Worm (Caenorhabditis elegans) whole organism, late embryonic: Measurements from ENCODE around the gene erg-28.

Experiments used
- C08G9.2 ChIP-seq: sonication (generic microtip); optimal IDR thresholded peaks from 2 replicates; lab custom pipeline; 2016; ENCODE audit warnings: mild to moderate bottlenecking, missing genetic modification characterization, moderate library complexity, missing compliant biosample characterization
- F13H6.1 ChIP-seq: sonication (generic microtip); optimal IDR thresholded peaks from 2 replicates; lab custom pipeline; 2016; ENCODE audit warnings: missing genetic modification characterization, missing compliant biosample characterization
- K09A11.1 ChIP-seq: sonication (generic microtip); optimal IDR thresholded peaks from 2 replicates; lab custom pipeline; 2017; ENCODE audit warnings: antibody characterized with exemption, mild to moderate bottlenecking, missing genetic modification characterization, missing compliant biosample characterization; ENCODE audit not compliant: insufficient read depth
- Y22D7AL.16 ChIP-seq: sonication (generic microtip); optimal IDR thresholded peaks from 2 replicates; lab custom pipeline; 2016; ENCODE audit warnings: missing genetic modification characterization, missing compliant biosample characterization
- ahr-1 ChIP-seq: sonication (generic microtip); optimal IDR thresholded peaks from 2 replicates; lab custom pipeline; 2016; ENCODE audit warnings: missing genetic modification characterization, missing compliant biosample characterization
- ceh-14 ChIP-seq: sonication (generic microtip); optimal IDR thresholded peaks from 2 replicates; lab custom pipeline; 2016; ENCODE audit warnings: missing genotype, missing genetic modification characterization, missing compliant biosample characterization
- ceh-18 ChIP-seq: sonication (generic microtip); optimal IDR thresholded peaks from 2 replicates; lab custom pipeline; 2016; ENCODE audit warnings: missing genetic modification characterization, missing compliant biosample characterization
- ceh-2 ChIP-seq: sonication (generic microtip); optimal IDR thresholded peaks from 2 replicates; lab custom pipeline; 2016; ENCODE audit warnings: missing genotype, missing genetic modification characterization, missing compliant biosample characterization
- ceh-22 ChIP-seq: sonication (generic microtip); optimal IDR thresholded peaks from 2 replicates; lab custom pipeline; 2017; ENCODE audit warnings: missing biosample characterization, missing genetic modification characterization
- ceh-34 ChIP-seq: sonication (generic microtip); optimal IDR thresholded peaks from 2 replicates; lab custom pipeline; 2016; ENCODE audit warnings: mild to moderate bottlenecking, missing genetic modification characterization, missing compliant biosample characterization
- ceh-6 ChIP-seq: fragments of 200-800 bp; sonication (Bioruptor generic); optimal IDR thresholded peaks from 2 replicates; lab custom pipeline; 2018; ENCODE audit warnings: mild to moderate bottlenecking, missing genetic modification characterization, missing compliant biosample characterization
- ceh-9 ChIP-seq: sonication (generic microtip); optimal IDR thresholded peaks from 2 replicates; lab custom pipeline; 2016; ENCODE audit warnings: mild to moderate bottlenecking, missing genetic modification characterization, inconsistent platforms, missing compliant biosample characterization
- che-1 ChIP-seq: sonication (generic microtip); optimal IDR thresholded peaks from 2 replicates; lab custom pipeline; 2016; ENCODE audit warnings: mild to moderate bottlenecking, missing genetic modification characterization, missing compliant biosample characterization
- elt-2 ChIP-seq: sonication (generic microtip); optimal IDR thresholded peaks from 2 replicates; lab custom pipeline; 2016; ENCODE audit warnings: missing genetic modification reagents, missing genetic modification characterization, missing compliant biosample characterization
- eyg-1 ChIP-seq: sonication (generic microtip); optimal IDR thresholded peaks from 2 replicates; lab custom pipeline; 2016; ENCODE audit warnings: missing genotype, missing genetic modification characterization, missing compliant biosample characterization
- fax-1 ChIP-seq: sonication (generic microtip); optimal IDR thresholded peaks from 2 replicates; lab custom pipeline; 2016; ENCODE audit warnings: missing genotype, missing genetic modification characterization, missing compliant biosample characterization
- fkh-6 ChIP-seq: sonication (generic microtip); optimal IDR thresholded peaks from 2 replicates; lab custom pipeline; 2016; ENCODE audit warnings: missing genetic modification characterization, missing compliant biosample characterization
- gmeb-2 ChIP-seq: sonication (generic microtip); optimal IDR thresholded peaks from 2 replicates; lab custom pipeline; 2016; ENCODE audit warnings: missing genetic modification characterization, inconsistent platforms, missing compliant biosample characterization
- hlh-15 ChIP-seq: sonication (generic microtip); optimal IDR thresholded peaks from 2 replicates; lab custom pipeline; 2016; ENCODE audit warnings: missing genetic modification characterization, missing compliant biosample characterization
- hlh-30 ChIP-seq: sonication (generic microtip); optimal IDR thresholded peaks from 2 replicates; lab custom pipeline; 2017; ENCODE audit warnings: antibody characterized with exemption, missing genetic modification characterization, missing compliant biosample characterization; ENCODE audit not compliant: insufficient read depth
- hlh-6 ChIP-seq: sonication (generic microtip); optimal IDR thresholded peaks from 2 replicates; lab custom pipeline; 2016; ENCODE audit warnings: missing genotype, missing genetic modification characterization, missing compliant biosample characterization
- hlh-8 ChIP-seq: sonication (generic microtip); optimal IDR thresholded peaks from 2 replicates; lab custom pipeline; 2016; ENCODE audit warnings: missing genotype, missing genetic modification characterization, missing compliant biosample characterization
- madf-2 ChIP-seq: sonication (generic microtip); optimal IDR thresholded peaks from 2 replicates; lab custom pipeline; 2017; ENCODE audit warnings: missing genetic modification characterization, missing compliant biosample characterization
- nfya-1 ChIP-seq: sonication (generic microtip); optimal IDR thresholded peaks from 2 replicates; lab custom pipeline; 2017; ENCODE audit warnings: missing genetic modification characterization, mild to moderate bottlenecking, missing compliant biosample characterization, antibody characterized with exemption, moderate library complexity
- odd-2 ChIP-seq: sonication (generic microtip); optimal IDR thresholded peaks from 2 replicates; lab custom pipeline; 2017; ENCODE audit warnings: antibody characterized with exemption, mild to moderate bottlenecking, missing genetic modification characterization, missing compliant biosample characterization
- pag-3 ChIP-seq: sonication (generic microtip); optimal IDR thresholded peaks from 2 replicates; lab custom pipeline; 2016; ENCODE audit warnings: missing compliant biosample characterization, missing genetic modification characterization, borderline replicate concordance
- pqm-1 ChIP-seq: sonication (generic microtip); optimal IDR thresholded peaks from 2 replicates; lab custom pipeline; 2016; ENCODE audit warnings: missing genetic modification characterization, missing compliant biosample characterization
- rnt-1 ChIP-seq: sonication (generic microtip); optimal IDR thresholded peaks from 2 replicates; lab custom pipeline; 2016; ENCODE audit warnings: missing genetic modification characterization, missing compliant biosample characterization
- sox-4 ChIP-seq: sonication (generic microtip); optimal IDR thresholded peaks from 2 replicates; lab custom pipeline; 2017; ENCODE audit warnings: mild to moderate bottlenecking, missing genetic modification characterization, inconsistent platforms, missing compliant biosample characterization
- syd-9 ChIP-seq: sonication (generic microtip); optimal IDR thresholded peaks from 2 replicates; lab custom pipeline; 2016; ENCODE audit warnings: mild to moderate bottlenecking, missing genetic modification characterization, moderate library complexity, missing compliant biosample characterization
- tbx-2 ChIP-seq: sonication (generic microtip); optimal IDR thresholded peaks from 2 replicates; lab custom pipeline; 2016; ENCODE audit warnings: missing genetic modification characterization, missing compliant biosample characterization
- unc-3 ChIP-seq, 2 experiments: fragments of 200-800 bp in 1 of 2; sonication (Bioruptor generic) in 1 of 2; sonication (generic microtip) in 1 of 2; conservative IDR thresholded peaks in 1 of 2; optimal IDR thresholded peaks in 1 of 2; 2 replicates each; pipeline versions ENCODE4 v1.3.6 to Lab custom; 2016 to 2022; ENCODE audit warnings: missing compliant biosample characterization in 2 of 2, missing genetic modification characterization in 2 of 2, missing genetic modification reagents in 1 of 2
- unc-55 ChIP-seq: sonication (generic microtip); optimal IDR thresholded peaks from 2 replicates; lab custom pipeline; 2017; ENCODE audit warnings: missing biosample characterization, missing genetic modification reagents, missing genetic modification characterization
- zip-5 ChIP-seq: sonication (generic microtip); optimal IDR thresholded peaks from 2 replicates; lab custom pipeline; 2016; ENCODE audit warnings: missing genetic modification characterization, missing compliant biosample characterization

erg-28 gene

DNA sequence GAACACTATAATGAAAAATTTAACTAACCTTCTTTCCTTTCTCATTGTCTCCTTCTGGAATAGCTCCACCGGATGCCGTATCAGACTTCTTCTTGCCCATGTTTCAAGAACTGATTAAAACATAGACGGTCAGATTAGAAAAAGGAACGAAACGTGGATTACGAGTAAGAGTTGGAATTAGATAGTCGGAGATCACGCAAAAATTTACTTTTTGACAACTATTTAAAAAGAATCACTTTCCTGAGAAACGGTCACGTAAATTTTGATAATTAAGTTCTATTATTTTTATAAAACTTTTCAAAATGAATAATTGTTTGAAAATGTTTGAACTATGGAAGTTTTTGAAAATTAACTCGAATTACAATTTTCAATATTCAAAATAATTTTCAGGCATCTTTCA lies 4.9 kb downstream of the erg-28 start, which contains the start of gene cyc-2.2:
Gene cyc-2.2 (minus strand): TSS at position 101 of the 400 bp plus-strand sequence.
- no peak for TF ChIP-seq zip-5 (tag; lab: Kevin White, UChicago)

DNA sequence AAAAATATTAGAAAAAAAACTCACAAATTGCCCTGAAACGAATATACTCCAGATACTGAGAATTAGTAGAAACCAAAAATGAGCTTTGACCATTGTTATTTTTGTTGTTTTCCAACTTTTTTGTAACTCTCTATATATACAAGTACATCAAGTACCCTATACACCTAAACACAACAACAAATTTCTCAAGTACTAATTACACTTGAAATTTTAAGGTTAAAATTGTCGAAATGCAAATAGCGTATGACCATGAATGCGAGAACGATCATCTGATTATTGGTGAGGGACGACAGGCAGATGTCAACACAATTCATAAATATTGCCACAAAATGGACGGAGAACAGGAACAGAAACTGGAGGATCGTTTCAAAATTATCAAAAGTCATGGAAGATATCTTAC lies 17.2 kb downstream of the erg-28 start, which contains the start of gene F56H9.9:
Gene F56H9.9 (minus strand): TSS at position 101 of the 400 bp plus-strand sequence.
- no peak for TF ChIP-seq gmeb-2 (tag; lab: Kevin White, UChicago)
- no peak for TF ChIP-seq ceh-22
- TF ChIP-seq nfya-1, result no peak
- TF ChIP-seq madf-2 (tag; lab: Kevin White, UChicago), result no peak
- TF ChIP-seq K09A11.1 (tag; lab: Kevin White, UChicago), result no peak
- TF ChIP-seq, all 69 proteins: peak for 0

ce11 chrV:12629743-12630142 lies 22.5 kb downstream of the erg-28 start, which contains the start of gene F56H9.6:
TSS of gene F56H9.6 (minus strand) at chrV:12629843.
- TF ChIP-seq eyg-1, result no peak
- TF ChIP-seq hlh-8 (tag; lab: Kevin White, UChicago), result no peak
- no peak for TF ChIP-seq ceh-9 (tag; lab: Kevin White, UChicago)
- TF ChIP-seq ceh-18 (tag; lab: Kevin White, UChicago), result no peak

ce11 chrV:12632048-12632447 lies 24.8 kb downstream of the erg-28 start, which contains the start of gene srx-113:
TSS of gene srx-113 (minus strand) at chrV:12632148.
- no peak for TF ChIP-seq unc-55
- TF ChIP-seq nfya-1, result no peak
- TF ChIP-seq hlh-8 (tag; lab: Kevin White, UChicago), result no peak
- no peak for TF ChIP-seq fax-1 (tag; lab: Kevin White, UChicago)
- TF ChIP-seq elt-2 (tag; lab: Kevin White, UChicago), result no peak
- TF ChIP-seq ceh-14 (tag; lab: Kevin White, UChicago), result no peak
- TF ChIP-seq hlh-6 (tag; lab: Kevin White, UChicago), result no peak

DNA sequence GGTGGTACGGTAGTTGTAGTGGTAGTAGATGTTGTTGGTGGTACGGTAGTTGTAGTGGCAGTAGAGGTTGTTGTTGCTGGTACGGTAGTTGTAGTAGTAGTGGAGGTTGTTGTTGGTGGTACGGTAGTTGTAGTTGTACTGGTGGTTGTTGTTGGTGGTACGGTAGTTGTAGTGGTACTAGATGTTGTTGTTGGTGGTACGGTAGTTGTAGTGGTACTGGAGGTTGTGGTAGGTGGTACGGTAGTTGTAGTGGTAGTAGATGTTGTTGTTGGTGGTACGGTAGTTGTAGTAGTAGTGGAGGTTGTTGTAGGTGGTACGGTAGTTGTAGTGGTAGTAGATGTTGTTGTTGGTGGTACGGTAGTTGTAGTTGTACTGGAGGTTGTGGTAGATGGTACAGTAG lies 25.8 kb downstream of the erg-28 start:
- no peak for TF ChIP-seq tbx-2 (tag; lab: Kevin White, UChicago)
- TF ChIP-seq sox-4 (tag; lab: Kevin White, UChicago), result peak; percentile 36

ce11 chrV:12634050-12634449 lies 26.8 kb downstream of the erg-28 start:
- no peak for TF ChIP-seq Y22D7AL.16 (tag; lab: Kevin White, UChicago)
- peak; percentile 93 for TF ChIP-seq elt-2 (tag; lab: Kevin White, UChicago)

DNA sequence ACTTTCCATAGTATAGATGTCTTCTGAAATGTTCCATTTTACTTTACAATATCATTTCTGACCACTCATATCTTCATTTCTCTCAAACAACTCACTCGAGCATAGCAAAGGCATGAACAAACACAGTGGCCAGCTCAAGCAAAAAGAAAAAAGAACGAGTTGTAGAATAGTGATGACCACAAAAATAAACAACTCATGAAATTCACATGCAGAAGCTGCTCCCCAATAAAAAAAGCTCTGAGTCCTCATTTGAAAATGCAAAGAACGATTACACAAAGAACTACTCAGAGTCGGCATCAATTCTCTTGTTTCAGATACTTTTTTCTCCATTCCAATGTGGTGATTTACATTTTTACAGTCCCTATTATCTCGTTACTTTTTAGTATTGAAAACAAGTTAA lies 27.5 kb downstream of the erg-28 start:
- no peak for TF ChIP-seq fkh-6 (tag; lab: Kevin White, UChicago)
- no peak for TF ChIP-seq K09A11.1 (tag; lab: Kevin White, UChicago)
- no peak for TF ChIP-seq ceh-34 (tag; lab: Kevin White, UChicago)
- TF ChIP-seq hlh-30 (tag; lab: Kevin White, UChicago), result no peak
- TF ChIP-seq F13H6.1, result no peak
- TF ChIP-seq zip-5 (tag; lab: Kevin White, UChicago), result no peak
- no peak for TF ChIP-seq ahr-1 (tag; lab: Kevin White, UChicago)

ce11 chrV:12635218-12635617 lies 28.0 kb downstream of the erg-28 start:
- TF ChIP-seq pqm-1, result no peak
- no peak for TF ChIP-seq C08G9.2 (tag; lab: Kevin White, UChicago)
- TF ChIP-seq unc-3 (GFP tag; conservative IDR thresholded peaks at IDR 0.05; lab: Robert Waterston, UW), result no peak
- TF ChIP-seq unc-3 (tag; optimal IDR thresholded peaks at IDR 0.05; lab: Kevin White, UChicago), result no peak
- no peak for TF ChIP-seq ceh-6 (GFP tag; lab: Kevin White, UChicago)
- TF ChIP-seq fkh-6 (tag; lab: Kevin White, UChicago), result no peak
- no peak for TF ChIP-seq ceh-18 (tag; lab: Kevin White, UChicago)
- no peak for TF ChIP-seq ceh-2 (tag; lab: Kevin White, UChicago)
- TF ChIP-seq pag-3 (tag; lab: Kevin White, UChicago), result no peak
- TF ChIP-seq che-1 (tag; lab: Kevin White, UChicago), result no peak
- TF ChIP-seq syd-9 (tag; lab: Kevin White, UChicago), result no peak
- TF ChIP-seq odd-2 (tag; lab: Kevin White, UChicago), result no peak
- no peak for TF ChIP-seq rnt-1 (tag; lab: Kevin White, UChicago)
- no peak for TF ChIP-seq hlh-15 (tag; lab: Kevin White, UChicago)
- no peak for TF ChIP-seq unc-55
- TF ChIP-seq, all 69 proteins: peak for 0
